Fruit fly (Drosophila melanogaster): ENCODE data around the gene CG17261.

Gene CG17261

dm6 chr2L:3022986-3023385 lies 19.4 kb upstream of the CG17261 start, which contains the start of the genes alpha4GT1 and Prp40 (continued):
- TF ChIP-seq CG4820 (GFP tag; optimal IDR thresholded peaks at IDR 0.05) (no peak), CG13424 (tag; optimal IDR thresholded peaks at IDR 0.05) (no peak), CG17612 (GFP tag; IDR thresholded peaks at IDR 0.05) (no peak), CG7357 (GFP tag; IDR thresholded peaks at IDR 0.05) (no peak), HmgD (GFP tag; optimal IDR thresholded peaks at IDR 0.05) (peak; percentile 6), row (GFP tag; IDR thresholded peaks at IDR 0.05) (peak; percentile 38; the same call in 2 of the 3 replicates), tll (GFP tag; optimal IDR thresholded peaks at IDR 0.05) (no peak), dm (GFP tag; optimal IDR thresholded peaks at IDR 0.05) (peak; percentile 61), sna (GFP tag; IDR thresholded peaks at IDR 0.05; ENCODE audit: partially characterized antibody) (peak; percentile 72), CG9609 (GFP tag; optimal IDR thresholded peaks at IDR 0.05) (no peak), Adf1 (GFP tag; IDR thresholded peaks at IDR 0.05) (no peak), CG31224 (GFP tag; IDR thresholded peaks at IDR 0.05) (no peak), CG3995 (GFP tag; optimal IDR thresholded peaks at IDR 0.05) (peak; percentile 39), CG1832 (GFP tag; optimal IDR thresholded peaks at IDR 0.05) (no peak), zfh1 (GFP tag; IDR thresholded peaks at IDR 0.05) (no peak), Doc2 (GFP tag; IDR thresholded peaks at IDR 0.05) (no peak), CG12659 (GFP tag; optimal IDR thresholded peaks at IDR 0.05) (peak; percentile 54), MTF-1 (GFP tag; optimal IDR thresholded peaks at IDR 0.05; ENCODE audit: borderline replicate concordance) (no peak), CG6683 (GFP tag; optimal IDR thresholded peaks at IDR 0.05) (no peak), CG14860 (GFP tag; IDR thresholded peaks at IDR 0.05; ENCODE audit: partially characterized antibody) (peak; percentile 80), MESR4 (GFP tag; optimal IDR thresholded peaks at IDR 0.05) (peak; percentile 77), CG4854 (GFP tag; optimal IDR thresholded peaks at IDR 0.05) (no peak), Ravus (GFP tag; IDR thresholded peaks at IDR 0.05) (no peak), CG12769 (tag; optimal IDR thresholded peaks at IDR 0.05) (no peak), CG8089 (GFP tag; optimal IDR thresholded peaks at IDR 0.05) (no peak), CG13624 (GFP tag; optimal IDR thresholded peaks at IDR 0.05) (peak; percentile 17), emc (GFP tag; optimal IDR thresholded peaks at IDR 0.05) (no peak), dysf (GFP tag; IDR thresholded peaks at IDR 0.05) (no peak), ewg (GFP tag; optimal IDR thresholded peaks at IDR 0.05) (no peak), bigmax (GFP tag; optimal IDR thresholded peaks at IDR 0.05) (no peak), maf-S (GFP tag; optimal IDR thresholded peaks at IDR 0.05) (no peak), CG7963 (GFP tag; IDR thresholded peaks at IDR 0.05; ENCODE audit: partially characterized antibody) (peak; percentile 90), CG9876 (GFP tag; optimal IDR thresholded peaks at IDR 0.05) (no peak), CG18764 (GFP tag; optimal IDR thresholded peaks at IDR 0.05) (no peak), crol (GFP tag; IDR thresholded peaks at IDR 0.05) (no peak), BEAF-32 (GFP tag; optimal IDR thresholded peaks at IDR 0.05) (peak; percentile 64), Six4 (GFP tag; optimal IDR thresholded peaks at IDR 0.05) (no peak), ERR (GFP tag; optimal IDR thresholded peaks at IDR 0.05) (no peak), lab (GFP tag; optimal IDR thresholded peaks at IDR 0.05) (no peak), bbx (GFP tag; IDR thresholded peaks at IDR 0.05; ENCODE audit: partially characterized antibody) (peak; percentile 89), lov (optimal IDR thresholded peaks at IDR 0.05) (no peak), lov (GFP tag; IDR thresholded peaks at IDR 0.05) (no peak), chn (GFP tag; optimal IDR thresholded peaks at IDR 0.05) (no peak), BtbVII (GFP tag; optimal IDR thresholded peaks at IDR 0.05) (no peak), hbn (GFP tag; IDR thresholded peaks at IDR 0.05; ENCODE audit: partially characterized antibody) (peak; percentile 71), CG10462 (GFP tag; optimal IDR thresholded peaks at IDR 0.05) (no peak), B-H2 (GFP tag; optimal IDR thresholded peaks at IDR 0.05) (no peak), HLH54F (GFP tag; optimal IDR thresholded peaks at IDR 0.05) (no peak), nmo (GFP tag; optimal IDR thresholded peaks at IDR 0.05) (peak; percentile 5), lilli (GFP tag; optimal IDR thresholded peaks at IDR 0.05) (no peak), C15 (GFP tag; IDR thresholded peaks at IDR 0.05) (no peak), btn (GFP tag; optimal IDR thresholded peaks at IDR 0.05) (no peak)
